Fruit fly (Drosophila melanogaster): ENCODE data around the gene fzy.
A peak's percentile ranks its signal among the peaks of the same experiment; 100 is the strongest.

The fzy gene

DNA sequence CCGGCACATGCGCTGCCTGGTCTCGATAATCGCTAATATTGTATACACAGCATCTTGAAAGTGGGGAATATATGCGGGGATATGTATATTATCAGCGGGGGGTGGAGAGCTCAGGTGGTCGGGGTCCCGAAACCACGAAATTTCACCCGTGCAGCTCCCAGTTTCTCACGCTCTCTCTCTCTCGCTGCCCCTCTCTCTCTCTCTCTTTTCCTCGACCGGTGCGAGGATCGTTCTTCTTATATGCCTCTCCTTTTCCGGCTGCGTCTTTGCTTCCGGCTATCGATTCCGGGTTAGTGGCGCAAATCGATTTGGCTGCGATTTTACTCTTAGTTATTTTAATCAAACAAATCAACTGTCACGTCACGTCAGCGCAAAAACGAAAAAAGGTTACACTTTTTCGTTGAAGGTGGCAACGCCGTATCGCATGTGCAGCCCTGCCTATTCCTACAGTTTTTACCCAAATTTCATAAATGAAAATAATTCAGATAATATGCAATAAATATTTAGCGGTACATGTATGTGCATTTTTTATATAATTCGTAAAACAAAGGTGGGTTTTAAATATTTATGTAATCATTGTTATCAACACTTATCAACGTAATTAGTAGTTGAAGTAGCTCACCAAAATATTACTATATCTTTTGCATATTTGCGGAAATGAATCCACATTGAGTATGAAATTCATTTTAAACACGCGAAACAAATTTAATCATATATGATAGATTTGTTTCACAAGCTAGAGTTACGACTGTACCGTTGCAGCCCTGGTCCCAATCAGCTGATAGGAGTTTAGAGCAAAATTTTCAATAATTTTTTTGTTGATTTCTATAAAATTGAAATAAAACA is 11.1 kb upstream of the fzy start, which contains the start of the genes heix and CG17328 (continued):
- TF ChIP-seq CG6792 (GFP tag; optimal IDR thresholded peaks at IDR 0.05) (peak; percentile 56), Blimp-1 (GFP tag; optimal IDR thresholded peaks at IDR 0.05) (peak; percentile 28), CG4318 (GFP tag; optimal IDR thresholded peaks at IDR 0.05) (no peak), CG11762 (GFP tag; optimal IDR thresholded peaks at IDR 0.05; ENCODE audit: insufficient read depth) (peak; percentile 63), Ets96B (tag; optimal IDR thresholded peaks at IDR 0.05) (peak; percentile 61), salr (GFP tag; optimal IDR thresholded peaks at IDR 0.05) (peak; percentile 63 to 72), CG8119 (GFP tag; IDR thresholded peaks at IDR 0.05) (no peak), CG11902 (GFP tag; optimal IDR thresholded peaks at IDR 0.05) (peak; percentile 74), CG7368 (GFP tag; optimal IDR thresholded peaks at IDR 0.05) (peak; percentile 52), svp (GFP tag) (peak; percentile 92), CG8632 (GFP tag; optimal IDR thresholded peaks at IDR 0.05) (peak; percentile 54), fkh (GFP tag; optimal IDR thresholded peaks at IDR 0.05) (peak; percentile 69), net (GFP tag; optimal IDR thresholded peaks at IDR 0.05) (no peak), topi (GFP tag; optimal IDR thresholded peaks at IDR 0.05) (peak; percentile 75), spab (GFP tag; optimal IDR thresholded peaks at IDR 0.05) (no peak), CG10631 (GFP tag; optimal IDR thresholded peaks at IDR 0.05) (peak; percentile 80), Hr39 (GFP tag; optimal IDR thresholded peaks at IDR 0.05) (no peak), CG6808 (GFP tag; optimal IDR thresholded peaks at IDR 0.05) (no peak), cyc (GFP tag; optimal IDR thresholded peaks at IDR 0.05) (peak; percentile 76), Sox102F (GFP tag; optimal IDR thresholded peaks at IDR 0.05) (no peak), esn (GFP tag; optimal IDR thresholded peaks at IDR 0.05) (peak; percentile 84), Sox14 (GFP tag; optimal IDR thresholded peaks at IDR 0.05) (peak; percentile 81), pdm3 (GFP tag; optimal IDR thresholded peaks at IDR 0.05) (no peak), dac (GFP tag; optimal IDR thresholded peaks at IDR 0.05) (peak; percentile 42), acj6 (GFP tag; optimal IDR thresholded peaks at IDR 0.05) (peak; percentile 82), dsx (GFP tag; optimal IDR thresholded peaks at IDR 0.05; ENCODE audit: poor library complexity, severe bottlenecking) (no peak), OdsH (GFP tag; optimal IDR thresholded peaks at IDR 0.05) (peak; percentile 77), vri (GFP tag; optimal IDR thresholded peaks at IDR 0.05) (no peak), CG32006 (GFP tag; optimal IDR thresholded peaks at IDR 0.05) (no peak), Eip93F (GFP tag; optimal IDR thresholded peaks at IDR 0.05) (peak; percentile 47), CG11294 (GFP tag; IDR thresholded peaks at IDR 0.05) (no peak), lz (GFP tag; optimal IDR thresholded peaks at IDR 0.05) (peak; percentile 78), CG6163 (GFP tag; IDR thresholded peaks at IDR 0.05) (no peak; the same call in 1 of the 3 replicates), CG6276 (GFP tag; optimal IDR thresholded peaks at IDR 0.05) (no peak)

DNA sequence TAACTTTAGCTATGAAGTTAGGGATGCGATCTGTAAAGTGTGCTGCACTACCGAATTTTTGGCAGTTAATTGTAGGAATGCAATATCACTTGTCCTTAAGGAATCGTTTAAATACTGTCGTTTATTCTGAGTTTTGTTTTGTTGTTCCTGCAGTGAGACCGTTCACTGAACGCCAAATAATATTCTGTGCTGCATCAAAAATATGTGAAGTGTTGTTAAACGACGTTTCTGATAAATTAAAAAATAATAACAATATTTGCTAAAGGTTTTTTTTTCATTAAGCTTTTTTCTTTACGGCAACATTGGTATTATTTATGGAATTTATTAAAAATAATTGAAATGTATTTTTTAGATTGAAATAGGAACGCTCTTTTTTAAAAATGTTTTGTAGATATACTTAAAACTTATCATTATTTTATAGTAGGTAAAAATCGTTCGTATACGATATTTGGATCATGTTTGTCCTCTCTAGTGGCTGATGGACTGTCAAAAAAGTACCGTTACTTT is 7.9 kb upstream of the fzy start, which contains the start of gene GMF:
Gene GMF, minus strand, starts transcription at position 182 of the 507 bp plus-strand sequence.
- peak; percentile 41 for TF ChIP-seq Sox14 (GFP tag; optimal IDR thresholded peaks at IDR 0.05)
- no peak for TF ChIP-seq pdm3 (GFP tag; optimal IDR thresholded peaks at IDR 0.05)
- TF ChIP-seq lz (GFP tag; optimal IDR thresholded peaks at IDR 0.05), result peak; percentile 49
- peak; percentile 38 for TF ChIP-seq fkh (GFP tag; optimal IDR thresholded peaks at IDR 0.05)
- peak; percentile 61 for TF ChIP-seq Eip78C (GFP tag)
- TF ChIP-seq cyc (GFP tag; optimal IDR thresholded peaks at IDR 0.05), result peak; percentile 22
- TF ChIP-seq esn (GFP tag; optimal IDR thresholded peaks at IDR 0.05), result peak; percentile 55
- peak; percentile 38 for TF ChIP-seq CG10631 (GFP tag; optimal IDR thresholded peaks at IDR 0.05)
- TF ChIP-seq CG10669 (GFP tag; optimal IDR thresholded peaks at IDR 0.05), result no peak
- peak; percentile 37 for TF ChIP-seq topi (GFP tag; optimal IDR thresholded peaks at IDR 0.05)

All from whole organism, prepupa.